Worm (Caenorhabditis elegans) whole organism, young adult: ENCODE measurements around the gene fipr-18.

ENCODE experiments used
- B0336.3 ChIP-seq: fragments of 200-800 bp; sonication (Bioruptor generic); IDR thresholded peaks from 2 replicates; pipeline ENCODE4 v1.3.6; 2022; ENCODE audit warnings: missing genetic modification characterization, missing compliant biosample characterization
- D2030.7 ChIP-seq: fragments of 200-800 bp; sonication (Bioruptor generic); IDR thresholded peaks from 2 replicates; pipeline ENCODE4 v1.3.6; 2022; ENCODE audit warnings: missing genetic modification reagents, missing genetic modification characterization, missing compliant biosample characterization
- F10E7.11 ChIP-seq: sonication (generic microtip); optimal IDR thresholded peaks from 2 replicates; lab custom pipeline; 2017; ENCODE audit warnings: mild to moderate bottlenecking, missing genetic modification characterization, moderate library complexity, missing compliant biosample characterization
- F22D6.2 ChIP-seq: sonication (generic microtip); optimal IDR thresholded peaks from 2 replicates; lab custom pipeline; 2016; ENCODE audit warnings: mild to moderate bottlenecking, missing genetic modification characterization, missing compliant biosample characterization
- F23B12.7 ChIP-seq: sonication (generic microtip); optimal IDR thresholded peaks from 2 replicates; lab custom pipeline; 2017; ENCODE audit warnings: missing genetic modification characterization, mild to moderate bottlenecking, missing compliant biosample characterization, antibody characterized with exemption, moderate library complexity; ENCODE audit not compliant: insufficient read depth
- F33H1.4 ChIP-seq: fragments of 200-800 bp; sonication (Bioruptor generic); IDR thresholded peaks from 2 replicates; pipeline ENCODE4 v1.3.6; 2022; ENCODE audit warnings: missing genetic modification reagents, missing genetic modification characterization, missing compliant biosample characterization
- F49E8.2 ChIP-seq: sonication (generic microtip); optimal IDR thresholded peaks from 3 replicates; lab custom pipeline; 2017; ENCODE audit warnings: missing genetic modification characterization, mild to moderate bottlenecking, missing compliant biosample characterization, antibody characterized with exemption, moderate library complexity; ENCODE audit not compliant: insufficient read depth
- F55B11.4 ChIP-seq: sonication (generic microtip); optimal IDR thresholded peaks from 2 replicates; lab custom pipeline; 2016; ENCODE audit warnings: missing compliant biosample characterization, missing genetic modification characterization, borderline replicate concordance; ENCODE audit not compliant: insufficient read depth
- K12H6.12 ChIP-seq: fragments of 200-800 bp; sonication (Bioruptor generic); optimal IDR thresholded peaks from 2 replicates; lab custom pipeline; 2018; ENCODE audit warnings: mild to moderate bottlenecking, missing genetic modification characterization, missing compliant biosample characterization
- T07F8.4 ChIP-seq: sonication (generic microtip); optimal IDR thresholded peaks from 2 replicates; lab custom pipeline; 2016; ENCODE audit warnings: mild to moderate bottlenecking, missing genetic modification characterization, moderate library complexity, missing compliant biosample characterization
- Y56A3A.18 ChIP-seq: fragments of 200-800 bp; sonication (Bioruptor generic); IDR thresholded peaks from 2 replicates; pipeline ENCODE4 v1.3.6; 2022; ENCODE audit warnings: missing genetic modification reagents, missing genetic modification characterization, missing compliant biosample characterization
- Y67H2A.10 ChIP-seq: fragments of 200-800 bp; sonication (Bioruptor generic); conservative IDR thresholded peaks from 2 replicates; pipeline ENCODE4 v1.3.6; 2022; ENCODE audit warnings: missing genetic modification reagents, missing genetic modification characterization, missing compliant biosample characterization
- Y95B8A.8 ChIP-seq: fragments of 200-800 bp; sonication (Bioruptor generic); IDR thresholded peaks from 2 replicates; pipeline ENCODE4 v1.3.6; 2022; ENCODE audit warnings: missing genetic modification reagents, missing genetic modification characterization, missing compliant biosample characterization
- akir-1 ChIP-seq: fragments of 200-800 bp; sonication (Bioruptor generic); optimal IDR thresholded peaks from 2 replicates; lab custom pipeline; 2018; ENCODE audit warnings: mild to moderate bottlenecking, missing genetic modification characterization, moderate library complexity, missing compliant biosample characterization
- aptf-2 ChIP-seq: fragments of 200-800 bp; sonication (Bioruptor generic); conservative IDR thresholded peaks from 2 replicates; pipeline ENCODE4 v1.3.6; 2022; ENCODE audit warnings: missing genetic modification reagents, missing genetic modification characterization, missing compliant biosample characterization
- aptf-3 ChIP-seq: fragments of 200-800 bp; sonication (Bioruptor generic); IDR thresholded peaks from 2 replicates; pipeline ENCODE4 v1.3.6; 2022; ENCODE audit warnings: missing genetic modification characterization, missing compliant biosample characterization
- attf-6 ChIP-seq: fragments of 200-800 bp; sonication (Bioruptor generic); IDR thresholded peaks from 2 replicates; pipeline ENCODE4 v1.3.6; 2022; ENCODE audit warnings: missing genetic modification reagents, missing genetic modification characterization, missing compliant biosample characterization
- ceh-40 ChIP-seq: fragments of 200-800 bp; sonication (Bioruptor generic); IDR thresholded peaks from 2 replicates; pipeline ENCODE4 v1.3.6; 2022; ENCODE audit warnings: missing genetic modification characterization, missing compliant biosample characterization
- ceh-79 ChIP-seq: sonication (generic microtip); optimal IDR thresholded peaks from 2 replicates; lab custom pipeline; 2017; ENCODE audit warnings: mild to moderate bottlenecking, missing genetic modification characterization, missing compliant biosample characterization
- ceh-91 ChIP-seq: fragments of 200-800 bp; sonication (Bioruptor generic); IDR thresholded peaks from 2 replicates; pipeline ENCODE4 v1.3.6; 2022; ENCODE audit warnings: missing genetic modification reagents, missing genetic modification characterization, missing compliant biosample characterization
- chd-7 ChIP-seq: sonication (generic microtip); optimal IDR thresholded peaks from 2 replicates; lab custom pipeline; 2016; ENCODE audit warnings: mild to moderate bottlenecking, missing genetic modification characterization, moderate library complexity, missing compliant biosample characterization
- egl-18 ChIP-seq: fragments of 200-800 bp; sonication (Bioruptor generic); IDR thresholded peaks from 2 replicates; pipeline ENCODE4 v1.3.6; 2022; ENCODE audit warnings: missing genetic modification reagents, missing genetic modification characterization, missing compliant biosample characterization
- egl-44 ChIP-seq: fragments of 200-800 bp; sonication (Bioruptor generic); IDR thresholded peaks from 2 replicates; pipeline ENCODE4 v1.3.6; 2022; ENCODE audit warnings: missing genetic modification reagents, missing genetic modification characterization, missing compliant biosample characterization
- him-1 ChIP-seq: sonication (generic microtip); optimal IDR thresholded peaks from 2 replicates; lab custom pipeline; 2016; ENCODE audit warnings: missing genotype, missing genetic modification reagents, missing genetic modification characterization, missing compliant biosample characterization
- hmg-1.2 ChIP-seq: fragments of 200-800 bp; sonication (Bioruptor generic); IDR thresholded peaks from 2 replicates; pipeline ENCODE4 v1.3.6; 2022; ENCODE audit warnings: missing genetic modification reagents, missing genetic modification characterization, missing compliant biosample characterization
- hsf-1 ChIP-seq: fragments of 200-800 bp; sonication (Bioruptor generic); IDR thresholded peaks from 2 replicates; pipeline ENCODE4 v1.3.6; 2022; ENCODE audit warnings: missing genetic modification reagents, missing genetic modification characterization, missing compliant biosample characterization
- lag-1 ChIP-seq: fragments of 200-800 bp; sonication (Bioruptor generic); IDR thresholded peaks from 2 replicates; pipeline ENCODE4 v1.3.6; 2022; ENCODE audit warnings: missing genetic modification reagents, missing genetic modification characterization, missing compliant biosample characterization
- let-526 ChIP-seq: fragments of 200-800 bp; sonication (Bioruptor generic); IDR thresholded peaks from 2 replicates; pipeline ENCODE4 v1.3.6; 2022; ENCODE audit warnings: missing genetic modification reagents, missing genetic modification characterization, missing compliant biosample characterization
- lin-40 ChIP-seq: sonication (generic microtip); optimal IDR thresholded peaks from 2 replicates; lab custom pipeline; 2016; ENCODE audit warnings: missing genetic modification characterization, mild to moderate bottlenecking, missing compliant biosample characterization, missing genotype, missing genetic modification reagents
- lin-54 ChIP-seq: fragments of 200-800 bp; sonication (Bioruptor generic); optimal IDR thresholded peaks from 2 replicates; lab custom pipeline; 2018; ENCODE audit warnings: mild to moderate bottlenecking, missing genetic modification characterization, missing compliant biosample characterization
- lsl-1 ChIP-seq: fragments of 200-800 bp; sonication (Bioruptor generic); optimal IDR thresholded peaks from 2 replicates; lab custom pipeline; 2018; ENCODE audit warnings: mild to moderate bottlenecking, missing genetic modification characterization, moderate library complexity, missing compliant biosample characterization
- madf-3 ChIP-seq: fragments of 200-800 bp; sonication (Bioruptor generic); IDR thresholded peaks from 2 replicates; pipeline ENCODE4 v1.3.6; 2022; ENCODE audit warnings: missing genetic modification reagents, missing genetic modification characterization, missing compliant biosample characterization
- madf-6 ChIP-seq: fragments of 200-800 bp; sonication (Bioruptor generic); IDR thresholded peaks from 2 replicates; pipeline ENCODE4 v1.3.6; 2022; ENCODE audit warnings: missing genetic modification reagents, missing genetic modification characterization, missing compliant biosample characterization
- nfya-1 ChIP-seq: sonication (generic microtip); optimal IDR thresholded peaks from 2 replicates; lab custom pipeline; 2017; ENCODE audit warnings: antibody characterized with exemption, missing compliant biosample characterization, missing genetic modification characterization, borderline replicate concordance; ENCODE audit not compliant: insufficient read depth
- nfyb-1 ChIP-seq: fragments of 200-800 bp; sonication (Bioruptor generic); IDR thresholded peaks from 2 replicates; pipeline ENCODE4 v1.3.6; 2022; ENCODE audit warnings: missing genetic modification reagents, missing genetic modification characterization, missing compliant biosample characterization
- nhr-179 ChIP-seq: sonication (generic microtip); optimal IDR thresholded peaks from 2 replicates; lab custom pipeline; 2016; ENCODE audit warnings: mild to moderate bottlenecking, missing genetic modification characterization, missing compliant biosample characterization
- nhr-90 ChIP-seq: sonication (generic microtip); optimal IDR thresholded peaks from 2 replicates; lab custom pipeline; 2016; ENCODE audit warnings: missing genotype, mild to moderate bottlenecking, missing genetic modification characterization, missing compliant biosample characterization
- pbrm-1 ChIP-seq: fragments of 200-800 bp; sonication (Bioruptor generic); IDR thresholded peaks from 2 replicates; pipeline ENCODE4 v1.3.6; 2022; ENCODE audit warnings: missing genetic modification reagents, missing genetic modification characterization, missing compliant biosample characterization
- rcor-1 ChIP-seq: fragments of 200-800 bp; sonication (Bioruptor generic); IDR thresholded peaks from 2 replicates; pipeline ENCODE4 v1.3.6; 2022; ENCODE audit warnings: missing genetic modification reagents, missing genetic modification characterization, missing compliant biosample characterization
- repo-1 ChIP-seq: sonication (generic microtip); optimal IDR thresholded peaks from 2 replicates; lab custom pipeline; 2017; ENCODE audit warnings: mild to moderate bottlenecking, missing genetic modification characterization, missing compliant biosample characterization
- rpc-1 ChIP-seq, 2 experiments: fragments of 150-350 bp in 1 of 2; sonication (generic microtip) in 1 of 2; optimal IDR thresholded peaks; 2 replicates each; lab custom pipeline; 2014 to 2018; ENCODE audit warnings: missing biosample characterization in 1 of 2, missing genetic modification characterization in 1 of 2, missing genetic modification reagents in 1 of 2, missing genotype in 1 of 2
- tbp1 ChIP-seq: fragments of 200-800 bp; sonication (Bioruptor generic); optimal IDR thresholded peaks from 2 replicates; lab custom pipeline; 2018; ENCODE audit warnings: mild to moderate bottlenecking, missing genetic modification characterization, missing compliant biosample characterization
- zfh-2 ChIP-seq: fragments of 200-800 bp; sonication (Bioruptor generic); conservative IDR thresholded peaks from 2 replicates; pipeline ENCODE4 v1.3.6; 2022; ENCODE audit warnings: missing genetic modification reagents, missing genetic modification characterization, missing compliant biosample characterization
- zim-3 ChIP-seq: sonication (generic microtip); optimal IDR thresholded peaks from 2 replicates; lab custom pipeline; 2017; ENCODE audit warnings: mild to moderate bottlenecking, missing genetic modification characterization, moderate library complexity, missing compliant biosample characterization

fipr-18 gene

DNA sequence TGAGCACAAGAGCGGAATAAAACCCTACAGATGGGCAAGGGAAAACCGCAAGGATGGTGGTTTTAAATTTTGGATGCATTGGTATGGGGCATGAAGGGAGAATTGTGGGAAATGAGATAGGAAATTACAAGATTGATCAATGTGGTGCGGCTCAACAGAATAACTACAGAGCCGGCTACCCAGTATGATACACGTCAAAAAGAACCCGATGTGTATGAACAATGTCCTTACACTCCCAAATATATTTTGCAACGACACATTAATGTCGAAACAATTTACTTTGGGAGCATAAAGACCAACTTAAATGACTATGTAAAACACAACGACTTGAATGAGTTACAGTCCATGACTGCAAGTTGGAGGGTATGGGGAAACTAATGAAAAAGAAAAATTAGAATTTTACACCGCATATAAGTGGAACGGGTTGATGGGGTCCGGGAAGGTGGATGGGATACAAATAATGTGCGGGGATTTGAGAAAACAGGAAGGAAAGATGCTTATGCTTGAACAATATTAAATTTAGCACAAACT is 36.6 kb downstream of the fipr-18 start (continued):
- TF ChIP-seq aptf-3 (GFP tag; lab: Robert Waterston, UW) (0 out of 2 replicates have a peak, but pooled peaks have one; percentile 45), F49E8.2 (tag; lab: Kevin White, UChicago) (peak; percentile 74), ceh-91 (GFP tag; lab: Robert Waterston, UW) (no peak), attf-6 (GFP tag; lab: Robert Waterston, UW) (peak; percentile 42; the same call in 1 of the 2 replicates), akir-1 (no peak), T07F8.4 (no peak)

DNA sequence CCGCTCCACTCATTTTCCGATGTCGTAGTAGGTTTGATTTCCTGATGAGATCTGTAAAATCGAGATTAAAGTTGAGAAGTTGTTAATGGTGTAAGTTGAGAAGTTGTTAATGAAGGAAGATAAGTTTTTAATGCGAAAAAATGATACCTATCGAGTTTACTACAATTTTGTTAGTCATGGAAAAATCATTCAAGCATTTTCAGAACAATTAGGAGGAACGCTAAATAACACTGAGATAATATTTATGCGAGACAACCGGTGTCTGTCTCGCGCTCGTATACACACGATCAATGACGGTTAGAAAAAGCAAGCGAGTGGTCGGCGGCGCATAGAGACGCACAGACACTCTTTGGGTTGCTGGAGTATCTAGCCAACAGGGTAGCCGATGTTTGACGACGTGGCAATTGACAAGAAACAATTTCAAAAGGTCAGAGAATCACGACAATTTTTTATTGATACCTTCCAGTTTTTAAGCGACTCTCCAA is 38.7 kb downstream of the fipr-18 start, which contains the start of gene cgh-1:
cgh-1 (minus strand) TSS at position 51 of the 485 bp plus-strand sequence.
- TF ChIP-seq hsf-1 (GFP tag; lab: Robert Waterston, UW) (no peak), lag-1 (GFP tag; lab: Robert Waterston, UW) (no peak), nfyb-1 (peak; percentile 15; the same call in 1 of the 2 replicates), tbp1 (GFP tag; lab: Kevin White, UChicago) (peak; percentile 15), nhr-90 (no peak), rpc-1 (optimal IDR thresholded peaks at IDR 0.05; lab: Kevin White, UChicago) (no peak), rpc-1 (tag; optimal IDR thresholded peaks at IDR 0.05; lab: Kevin White, UChicago) (no peak), egl-18 (GFP tag; lab: Robert Waterston, UW) (no peak), aptf-2 (GFP tag; lab: Robert Waterston, UW) (no peak), B0336.3 (GFP tag; lab: Robert Waterston, UW) (peak; percentile 50; the same call in 1 of the 2 replicates), madf-3 (peak; percentile 69; the same call in 1 of the 2 replicates), D2030.7 (0 out of 2 replicates have a peak, but pooled peaks have one; percentile 12), F33H1.4 (no peak), ceh-40 (GFP tag; lab: Robert Waterston, UW) (peak; percentile 28; the same call in 1 of the 2 replicates), pbrm-1 (GFP tag; lab: Robert Waterston, UW) (0 out of 2 replicates have a peak, but pooled peaks have one; percentile 15), aptf-3 (GFP tag; lab: Robert Waterston, UW) (0 out of 2 replicates have a peak, but pooled peaks have one; percentile 12), ceh-79 (tag; lab: Kevin White, UChicago) (no peak), lsl-1 (GFP tag; lab: Kevin White, UChicago) (peak; percentile 7), let-526 (GFP tag; lab: Robert Waterston, UW) (no peak), F23B12.7 (tag; lab: Kevin White, UChicago) (no peak), lin-54 (GFP tag; lab: Kevin White, UChicago) (peak; percentile 27), nhr-179 (tag; lab: Kevin White, UChicago) (no peak), nfya-1 (tag; lab: Kevin White, UChicago) (no peak), Y67H2A.10 (GFP tag; lab: Robert Waterston, UW) (no peak), F55B11.4 (tag; lab: Kevin White, UChicago) (no peak)

DNA sequence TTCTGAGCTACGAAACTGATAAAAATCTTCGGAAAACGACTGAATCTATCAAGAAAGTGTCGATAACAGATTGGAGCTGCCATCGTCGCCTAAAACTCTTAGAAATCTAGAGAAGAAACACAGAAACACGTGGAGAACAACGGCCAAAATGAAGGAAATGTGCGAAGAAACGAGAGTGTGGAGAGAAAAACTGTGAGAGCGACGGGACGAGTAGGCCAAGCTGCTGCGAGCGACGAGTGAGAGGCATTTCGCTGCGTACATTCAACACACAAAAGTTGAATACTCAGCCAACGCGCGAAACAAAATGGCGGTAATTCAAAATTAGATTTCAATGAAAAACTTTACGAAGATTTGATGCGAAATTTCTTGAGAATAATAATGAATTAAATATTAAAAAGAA is 39.2 kb downstream of the fipr-18 start:
- TF ChIP-seq him-1 (tag; lab: Kevin White, UChicago) (no peak), egl-44 (GFP tag; lab: Robert Waterston, UW) (no peak; the same call in 1 of the 2 replicates), lag-1 (GFP tag; lab: Robert Waterston, UW) (no peak), F33H1.4 (peak; percentile 50), lin-54 (GFP tag; lab: Kevin White, UChicago) (peak; percentile 99), lin-40 (tag; lab: Kevin White, UChicago) (peak; percentile 74), lsl-1 (GFP tag; lab: Kevin White, UChicago) (peak; percentile 3), rcor-1 (GFP tag; lab: Robert Waterston, UW) (peak; percentile 75), zfh-2 (GFP tag; lab: Robert Waterston, UW) (peak; percentile 87), madf-6 (GFP tag; lab: Robert Waterston, UW) (no peak), F23B12.7 (tag; lab: Kevin White, UChicago) (peak; percentile 77), F22D6.2 (tag; lab: Kevin White, UChicago) (peak; percentile 28), Y95B8A.8 (GFP tag; lab: Robert Waterston, UW) (no peak), F10E7.11 (tag; lab: Kevin White, UChicago) (no peak), repo-1 (peak; percentile 53), Y56A3A.18 (GFP tag; lab: Robert Waterston, UW) (no peak), K12H6.12 (tag; lab: Kevin White, UChicago) (peak; percentile 79), chd-7 (tag; lab: Kevin White, UChicago) (peak; percentile 66), hmg-1.2 (peak; percentile 87), zim-3 (tag; lab: Kevin White, UChicago) (no peak)
